Fruit fly (Drosophila melanogaster) whole organism, prepupa: Measurements from ENCODE around the gene CG3505.

Experiments used
- CG15336 ChIP-seq: fragments of 200-800 bp; sonication (Bioruptor generic); IDR thresholded peaks from 2 replicates; pipeline ENCODE4 v1.3.6; 2022; ENCODE audit warnings: missing biosample characterization, missing genetic modification characterization
- CG16779 ChIP-seq: fragments of 200-800 bp; sonication (Bioruptor generic); optimal IDR thresholded peaks from 3 replicates; lab custom pipeline; 2017; ENCODE audit warnings: missing biosample characterization, mild to moderate bottlenecking, missing genetic modification characterization
- CG3032 ChIP-seq: fragments of 200-800 bp; optimal IDR thresholded peaks from 2 replicates; lab custom pipeline; 2019; ENCODE audit warnings: missing biosample characterization, mild to moderate bottlenecking, missing genetic modification characterization, moderate library complexity
- CG32006 ChIP-seq: fragments of 200-800 bp; sonication (Bioruptor generic); optimal IDR thresholded peaks from 3 replicates; lab custom pipeline; 2017; ENCODE audit warnings: missing biosample characterization, mild to moderate bottlenecking, missing genetic modification characterization
- CG6854 ChIP-seq: fragments of 200-800 bp; sonication (Bioruptor generic); optimal IDR thresholded peaks from 2 replicates; lab custom pipeline; 2017; ENCODE audit warnings: missing biosample characterization, mild to moderate bottlenecking, missing genetic modification characterization
- CG8119 ChIP-seq: fragments of 200-800 bp; sonication (Bioruptor generic); IDR thresholded peaks from 3 replicates; pipeline ENCODE4 v1.3.6; 2022; ENCODE audit warnings: missing biosample characterization, missing genetic modification characterization
- CG8632 ChIP-seq: fragments of 200-800 bp; sonication (Bioruptor generic); optimal IDR thresholded peaks from 3 replicates; lab custom pipeline; 2016; ENCODE audit warnings: missing biosample characterization, missing genetic modification characterization
- Eip75B ChIP-seq: fragments of 200-800 bp; sonication (Bioruptor generic); optimal IDR thresholded peaks from 3 replicates; lab custom pipeline; 2016; ENCODE audit warnings: missing biosample characterization, missing genetic modification characterization
- Eip78C ChIP-seq: fragments of 200-800 bp; sonication (Bioruptor generic); peaks from one replicate; lab custom pipeline; 2016; ENCODE audit warnings: missing biosample characterization, missing genetic modification characterization
- Sox15 ChIP-seq: fragments of 200-800 bp; sonication (Bioruptor generic); optimal IDR thresholded peaks from 3 replicates; lab custom pipeline; 2016; ENCODE audit warnings: missing biosample characterization, missing genetic modification characterization
- salr ChIP-seq, 2 experiments: fragments of 200-800 bp; sonication (Bioruptor generic); optimal IDR thresholded peaks; 3 replicates each; lab custom pipeline; 2016 to 2018; ENCODE audit warnings: missing biosample characterization in 2 of 2, missing genetic modification characterization in 2 of 2, mild to moderate bottlenecking in 1 of 2
- spab ChIP-seq: fragments of 200-800 bp; sonication (Bioruptor generic); optimal IDR thresholded peaks from 2 replicates; lab custom pipeline; 2017; ENCODE audit warnings: missing biosample characterization, mild to moderate bottlenecking, missing genetic modification characterization, missing genetic modification reagents

dm6 chr3R:14658170-14658569 is 923 bp downstream of the CG3505 start:
- TF ChIP-seq Eip78C (GFP tag; lab: Kevin White, UChicago) (no peak), Eip75B (no peak), salr (GFP tag; optimal IDR thresholded peaks at IDR 0.05; lab: Kevin White, UChicago) (no peak), CG16779 (tag; lab: Kevin White, UChicago) (no peak), spab (GFP tag; lab: Kevin White, UChicago) (no peak), CG6854 (GFP tag; lab: Kevin White, UChicago) (no peak), CG3032 (no peak), Sox15 (no peak), CG32006 (GFP tag; lab: Kevin White, UChicago) (no peak), CG8632 (GFP tag; lab: Kevin White, UChicago) (no peak), CG8119 (no peak), CG15336 (GFP tag; lab: Robert Waterston, UW) (no peak)
